Worm (Caenorhabditis elegans) whole organism, young adult: ENCODE measurements around the gene cest-2.3.

Experiments used
- B0019.2 ChIP-seq: fragments of 200-800 bp; sonication (Bioruptor generic); conservative IDR thresholded peaks from 2 replicates; pipeline ENCODE4 v1.3.6; 2022; ENCODE audit warnings: missing genetic modification reagents, missing genetic modification characterization, missing compliant biosample characterization
- B0035.1 ChIP-seq: sonication (generic microtip); optimal IDR thresholded peaks from 2 replicates; lab custom pipeline; 2016; ENCODE audit warnings: missing genetic modification characterization, mild to moderate bottlenecking, missing compliant biosample characterization, missing genotype, missing genetic modification reagents
- B0261.1 ChIP-seq: sonication (generic microtip); optimal IDR thresholded peaks from 2 replicates; lab custom pipeline; 2016; ENCODE audit warnings: mild to moderate bottlenecking, missing genetic modification characterization, moderate library complexity, missing compliant biosample characterization
- B0336.3 ChIP-seq: fragments of 200-800 bp; sonication (Bioruptor generic); IDR thresholded peaks from 2 replicates; pipeline ENCODE4 v1.3.6; 2022; ENCODE audit warnings: missing genetic modification characterization, missing compliant biosample characterization
- F33H1.4 ChIP-seq: fragments of 200-800 bp; sonication (Bioruptor generic); IDR thresholded peaks from 2 replicates; pipeline ENCODE4 v1.3.6; 2022; ENCODE audit warnings: missing genetic modification reagents, missing genetic modification characterization, missing compliant biosample characterization
- akir-1 ChIP-seq: fragments of 200-800 bp; sonication (Bioruptor generic); optimal IDR thresholded peaks from 2 replicates; lab custom pipeline; 2018; ENCODE audit warnings: mild to moderate bottlenecking, missing genetic modification characterization, moderate library complexity, missing compliant biosample characterization
- aptf-2 ChIP-seq: fragments of 200-800 bp; sonication (Bioruptor generic); conservative IDR thresholded peaks from 2 replicates; pipeline ENCODE4 v1.3.6; 2022; ENCODE audit warnings: missing genetic modification reagents, missing genetic modification characterization, missing compliant biosample characterization
- athp-1 ChIP-seq: sonication (generic microtip); optimal IDR thresholded peaks from 2 replicates; lab custom pipeline; 2017; ENCODE audit warnings: mild to moderate bottlenecking, missing genetic modification characterization, missing compliant biosample characterization
- attf-5 ChIP-seq: fragments of 200-800 bp; sonication (Bioruptor generic); optimal IDR thresholded peaks from 2 replicates; lab custom pipeline; 2018; ENCODE audit warnings: mild to moderate bottlenecking, missing genetic modification characterization, missing compliant biosample characterization
- cebp-2 ChIP-seq: fragments of 200-800 bp; sonication (Bioruptor generic); IDR thresholded peaks from 2 replicates; pipeline ENCODE4 v1.3.6; 2022; ENCODE audit warnings: missing genetic modification characterization, missing compliant biosample characterization
- ceh-27 ChIP-seq: fragments of 200-800 bp; sonication (Bioruptor generic); optimal IDR thresholded peaks from 2 replicates; lab custom pipeline; 2018; ENCODE audit warnings: mild to moderate bottlenecking, missing genetic modification characterization, moderate library complexity, missing compliant biosample characterization
- ceh-58 ChIP-seq: fragments of 200-800 bp; sonication (Bioruptor generic); IDR thresholded peaks from 2 replicates; pipeline ENCODE4 v1.3.6; 2022; ENCODE audit warnings: missing genetic modification characterization, missing compliant biosample characterization
- ceh-79 ChIP-seq: sonication (generic microtip); optimal IDR thresholded peaks from 2 replicates; lab custom pipeline; 2017; ENCODE audit warnings: mild to moderate bottlenecking, missing genetic modification characterization, missing compliant biosample characterization
- die-1 ChIP-seq: sonication (generic microtip); optimal IDR thresholded peaks from 2 replicates; lab custom pipeline; 2016; ENCODE audit warnings: missing genotype, mild to moderate bottlenecking, missing genetic modification characterization, missing compliant biosample characterization
- dpff-1 ChIP-seq: sonication (generic microtip); optimal IDR thresholded peaks from 2 replicates; lab custom pipeline; 2017; ENCODE audit warnings: mild to moderate bottlenecking, missing genetic modification characterization, missing compliant biosample characterization
- hlh-12 ChIP-seq: sonication (generic microtip); optimal IDR thresholded peaks from 2 replicates; lab custom pipeline; 2016; ENCODE audit warnings: missing genetic modification characterization, missing compliant biosample characterization
- hmg-1.2 ChIP-seq: fragments of 200-800 bp; sonication (Bioruptor generic); IDR thresholded peaks from 2 replicates; pipeline ENCODE4 v1.3.6; 2022; ENCODE audit warnings: missing genetic modification reagents, missing genetic modification characterization, missing compliant biosample characterization
- hmg-20 ChIP-seq: fragments of 200-800 bp; sonication (Bioruptor generic); IDR thresholded peaks from 2 replicates; pipeline ENCODE4 v1.3.6; 2022; ENCODE audit warnings: missing genetic modification reagents, missing genetic modification characterization, missing compliant biosample characterization
- lin-26 ChIP-seq: fragments of 200-800 bp; sonication (Bioruptor generic); IDR thresholded peaks from 2 replicates; pipeline ENCODE4 v1.3.6; 2022; ENCODE audit warnings: missing genetic modification reagents, missing genetic modification characterization, missing compliant biosample characterization
- lin-40 ChIP-seq: sonication (generic microtip); optimal IDR thresholded peaks from 2 replicates; lab custom pipeline; 2016; ENCODE audit warnings: missing genetic modification characterization, mild to moderate bottlenecking, missing compliant biosample characterization, missing genotype, missing genetic modification reagents
- lin-54 ChIP-seq: fragments of 200-800 bp; sonication (Bioruptor generic); optimal IDR thresholded peaks from 2 replicates; lab custom pipeline; 2018; ENCODE audit warnings: mild to moderate bottlenecking, missing genetic modification characterization, missing compliant biosample characterization
- mes-4 ChIP-seq: sonication (generic microtip); optimal IDR thresholded peaks from 2 replicates; lab custom pipeline; 2016; ENCODE audit warnings: missing genotype, missing genetic modification characterization, missing compliant biosample characterization
- nfya-2 ChIP-seq: fragments of 200-800 bp; sonication (Bioruptor generic); IDR thresholded peaks from 2 replicates; pipeline ENCODE4 v1.3.6; 2022; ENCODE audit warnings: missing genetic modification reagents, missing genetic modification characterization, missing compliant biosample characterization
- pbrm-1 ChIP-seq: fragments of 200-800 bp; sonication (Bioruptor generic); IDR thresholded peaks from 2 replicates; pipeline ENCODE4 v1.3.6; 2022; ENCODE audit warnings: missing genetic modification reagents, missing genetic modification characterization, missing compliant biosample characterization
- pha-4 ChIP-seq: fragments of 150-350 bp; sonication (generic microtip); optimal IDR thresholded peaks from 2 replicates; lab custom pipeline; 2014; ENCODE audit warnings: missing biosample characterization, missing genetic modification reagents, missing genetic modification characterization
- rcor-1 ChIP-seq: fragments of 200-800 bp; sonication (Bioruptor generic); IDR thresholded peaks from 2 replicates; pipeline ENCODE4 v1.3.6; 2022; ENCODE audit warnings: missing genetic modification reagents, missing genetic modification characterization, missing compliant biosample characterization
- snpc-1.3 ChIP-seq: sonication (generic microtip); optimal IDR thresholded peaks from 2 replicates; lab custom pipeline; 2017; ENCODE audit warnings: missing genetic modification characterization, mild to moderate bottlenecking, missing compliant biosample characterization, antibody characterized with exemption, moderate library complexity, missing genotype, missing genetic modification reagents; ENCODE audit not compliant: insufficient read depth
- somi-1 ChIP-seq: fragments of 200-800 bp; sonication (Bioruptor generic); optimal IDR thresholded peaks from 2 replicates; lab custom pipeline; 2018; ENCODE audit warnings: mild to moderate bottlenecking, missing genetic modification characterization, missing compliant biosample characterization
- sptf-2 ChIP-seq: fragments of 200-800 bp; sonication (Bioruptor generic); optimal IDR thresholded peaks from 2 replicates; lab custom pipeline; 2018; ENCODE audit warnings: mild to moderate bottlenecking, missing genetic modification characterization, missing compliant biosample characterization
- unc-62 ChIP-seq: fragments of 150-350 bp; optimal IDR thresholded peaks from 2 replicates; lab custom pipeline; 2014; ENCODE audit warnings: missing biosample characterization, missing genetic modification reagents, missing genetic modification characterization
- zfh-2 ChIP-seq: fragments of 200-800 bp; sonication (Bioruptor generic); conservative IDR thresholded peaks from 2 replicates; pipeline ENCODE4 v1.3.6; 2022; ENCODE audit warnings: missing genetic modification reagents, missing genetic modification characterization, missing compliant biosample characterization
- ztf-18 ChIP-seq: sonication (generic microtip); optimal IDR thresholded peaks from 2 replicates; lab custom pipeline; 2016; ENCODE audit warnings: missing genotype, mild to moderate bottlenecking, missing genetic modification characterization, missing compliant biosample characterization
- ztf-26 ChIP-seq: sonication (generic microtip); optimal IDR thresholded peaks from 2 replicates; lab custom pipeline; 2017; ENCODE audit warnings: missing genetic modification characterization, missing compliant biosample characterization
- ztf-3 ChIP-seq: fragments of 200-800 bp; sonication (Bioruptor generic); optimal IDR thresholded peaks from 2 replicates; lab custom pipeline; 2018; ENCODE audit warnings: mild to moderate bottlenecking, missing genetic modification characterization, missing compliant biosample characterization

The cest-2.3 gene

ce11 chrV:14147114-14147513 is 35.6 kb downstream of the cest-2.3 start:
- TF ChIP-seq hmg-20 (GFP tag; lab: Robert Waterston, UW) = no peak
- TF ChIP-seq zfh-2 (GFP tag; lab: Robert Waterston, UW) = peak; percentile 65

- no peak for TF ChIP-seq pbrm-1 (GFP tag; lab: Robert Waterston, UW)
- no peak for TF ChIP-seq ztf-18 (tag; lab: Kevin White, UChicago)
- no peak for TF ChIP-seq die-1
- TF ChIP-seq pha-4 = no peak
- TF ChIP-seq somi-1 = no peak
- no peak for TF ChIP-seq mes-4 (tag; lab: Kevin White, UChicago)
- TF ChIP-seq F33H1.4 (GFP tag; lab: Robert Waterston, UW) = no peak
- TF ChIP-seq dpff-1 (tag; lab: Kevin White, UChicago) = no peak
- no peak for TF ChIP-seq lin-54 (GFP tag; lab: Kevin White, UChicago)
- no peak for TF ChIP-seq hlh-12 (tag; lab: Kevin White, UChicago)
- no peak for TF ChIP-seq cebp-2 (GFP tag; lab: Robert Waterston, UW)
- no peak for TF ChIP-seq ceh-79 (tag; lab: Kevin White, UChicago)
- TF ChIP-seq ztf-26 (tag; lab: Kevin White, UChicago) = no peak
- TF ChIP-seq lin-26 = no peak
- no peak for TF ChIP-seq nfya-2 (GFP tag; lab: Robert Waterston, UW)
Observed at ce11 chrV:14146199-14146598, 36.6 kb downstream of the cest-2.3 start, which contains the start of gene acs-10. TSS of gene acs-10 (plus strand) at chrV:14146499.

- TF ChIP-seq unc-62 (GFP tag; lab: Kevin White, UChicago) (no peak), athp-1 (no peak), ceh-27 (GFP tag; lab: Kevin White, UChicago) (no peak), B0019.2 (GFP tag; lab: Robert Waterston, UW) (no peak), aptf-2 (GFP tag; lab: Robert Waterston, UW) (no peak), snpc-1.3 (tag; lab: Kevin White, UChicago) (no peak), rcor-1 (GFP tag; lab: Robert Waterston, UW) (no peak), ztf-18 (tag; lab: Kevin White, UChicago) (no peak), B0336.3 (GFP tag; lab: Robert Waterston, UW) (no peak)
Observed at ce11 chrV:14145267-14145666, 37.5 kb downstream of the cest-2.3 start, which contains the start of gene par-1. TSS of gene par-1 (minus strand) at chrV:14145367.

ce11 chrV:14143634-14144033 is 39.1 kb downstream of the cest-2.3 start:
- TF ChIP-seq die-1 (no peak), hmg-1.2 (GFP tag; lab: Robert Waterston, UW) (peak; percentile 38; the same call in 1 of the 2 replicates), pha-4 (no peak), mes-4 (tag; lab: Kevin White, UChicago) (no peak), ztf-3 (GFP tag; lab: Kevin White, UChicago) (no peak), lin-54 (GFP tag; lab: Kevin White, UChicago) (no peak), B0035.1 (no peak), akir-1 (no peak), sptf-2 (no peak), lin-40 (tag; lab: Kevin White, UChicago) (peak; percentile 13), B0261.1 (no peak), ceh-58 (GFP tag; lab: Robert Waterston, UW) (no peak), rcor-1 (GFP tag; lab: Robert Waterston, UW) (no peak), attf-5 (GFP tag; lab: Kevin White, UChicago) (no peak)
